Fruit fly (Drosophila melanogaster): ENCODE measurements around the gene tsh.

Gene tsh

DNA sequence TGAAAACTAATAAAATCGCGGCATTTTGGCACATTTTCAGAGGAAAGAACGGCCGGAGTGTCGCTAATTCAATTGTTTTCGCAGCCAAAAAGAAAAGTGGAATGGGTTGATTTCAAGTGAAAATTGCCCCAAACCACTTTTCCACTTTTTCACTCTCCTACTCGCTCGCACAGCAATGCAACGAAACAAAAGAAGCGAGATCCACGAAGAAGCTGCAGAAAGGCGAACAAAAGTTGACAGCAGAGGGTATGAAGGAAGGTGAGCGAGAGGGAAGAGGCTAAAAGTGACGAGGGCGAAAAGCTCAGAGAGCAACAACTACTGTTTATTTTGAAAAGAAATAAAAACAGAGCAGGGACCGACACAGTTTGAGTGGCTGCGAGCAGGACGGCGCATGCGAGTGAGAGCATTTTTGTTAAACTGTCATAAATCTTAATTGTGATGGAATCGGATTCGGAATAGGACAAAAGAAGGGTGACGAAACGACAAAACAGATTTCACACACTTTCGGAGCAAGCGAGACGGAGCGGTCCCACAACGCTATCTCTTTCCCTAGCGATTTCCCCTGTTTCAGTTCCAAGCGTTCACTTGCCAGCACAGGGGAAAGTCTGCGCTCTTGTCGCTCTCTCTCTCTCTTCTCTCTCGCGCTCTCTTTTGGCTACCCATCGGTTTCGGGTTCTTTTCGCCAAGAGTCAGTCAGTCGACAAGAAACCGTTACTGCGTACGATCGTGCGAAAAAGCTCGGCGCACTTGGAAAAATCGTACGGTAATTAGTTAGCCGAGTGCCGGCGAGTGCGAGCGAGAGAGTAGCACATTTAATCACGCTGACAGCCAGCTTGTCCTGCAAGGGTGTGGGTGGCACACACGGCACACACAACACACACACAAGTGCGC lies at the start of gene tsh:
tsh (plus strand) TSS at position 694 of the 891 bp plus-strand sequence.
- TF ChIP-seq noc (tag; optimal IDR thresholded peaks at IDR 0.05), result no peak

DNA sequence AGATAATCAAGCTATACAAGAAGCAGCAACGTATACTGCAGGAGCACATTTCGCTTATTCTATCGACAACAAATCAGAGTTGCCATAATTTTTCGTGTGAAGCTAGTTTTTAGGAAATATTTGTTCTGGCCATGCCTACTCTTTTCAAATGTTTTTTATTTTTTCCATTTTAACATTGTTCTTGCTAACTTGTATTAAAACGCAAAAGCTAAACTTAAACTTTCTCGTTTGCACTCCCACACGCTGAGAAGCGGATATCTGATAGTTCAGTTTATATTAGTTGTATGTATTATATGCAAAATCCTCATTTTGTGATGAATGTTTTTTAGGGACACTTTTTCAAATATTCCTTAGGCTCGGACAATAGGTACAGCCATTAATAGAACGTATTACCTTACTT lies 44.4 kb upstream of the tsh start, which contains the start of gene CG11630:
CG11630 (minus strand) TSS at position 101 of the 400 bp plus-strand sequence.
- TF ChIP-seq noc (tag; optimal IDR thresholded peaks at IDR 0.05), result no peak

- TF ChIP-seq noc (tag; optimal IDR thresholded peaks at IDR 0.05), result no peak
Measured at dm6 chr2L:21784790-21785425, 43.5 kb upstream of the tsh start.

- TF ChIP-seq noc (tag; optimal IDR thresholded peaks at IDR 0.05), result no peak
Measured at dm6 chr2L:21786991-21787390, 41.4 kb upstream of the tsh start.

DNA sequence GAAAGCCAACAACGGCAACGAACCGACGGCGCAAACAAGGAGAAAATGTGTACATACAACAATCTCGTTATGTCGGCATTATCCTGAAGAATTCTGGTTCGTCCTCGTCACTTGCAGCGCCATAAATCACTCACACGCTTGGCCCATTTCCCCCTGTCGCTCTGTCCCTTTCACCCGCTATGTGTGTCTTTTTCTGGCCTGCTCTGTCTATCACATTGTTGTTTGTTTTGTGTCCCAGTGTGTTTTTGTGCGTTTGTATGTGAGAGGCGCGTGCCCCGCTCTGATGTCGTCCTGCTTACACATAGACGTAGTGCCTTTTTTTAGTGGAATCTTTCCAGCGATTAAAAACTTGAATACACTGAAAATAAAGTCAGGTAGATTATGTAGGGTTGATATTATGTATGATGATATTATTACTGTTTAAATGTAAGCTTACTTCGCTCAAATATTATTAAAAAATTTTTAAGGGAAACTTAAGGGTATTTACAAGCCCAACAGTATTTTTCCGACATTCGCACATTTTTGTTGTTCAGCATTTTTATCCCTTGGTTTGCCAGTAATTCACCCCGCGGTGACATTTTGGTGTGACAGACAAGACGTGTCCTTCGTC lies 38.8 kb upstream of the tsh start:
- no peak for TF ChIP-seq noc (tag; optimal IDR thresholded peaks at IDR 0.05)

dm6 chr2L:21791980-21792379 lies 36.4 kb upstream of the tsh start:
- no peak for TF ChIP-seq noc (tag; optimal IDR thresholded peaks at IDR 0.05)

- no peak for TF ChIP-seq noc (tag; optimal IDR thresholded peaks at IDR 0.05)
Measured at dm6 chr2L:21792831-21793230, 35.6 kb upstream of the tsh start.

dm6 chr2L:21794547-21795341 lies 33.6 kb upstream of the tsh start:
- TF ChIP-seq noc (tag; optimal IDR thresholded peaks at IDR 0.05), result peak; percentile 94

dm6 chr2L:21795342-21795874 lies 33.0 kb upstream of the tsh start, which contains the start of gene CG31612:
Gene CG31612, minus strand, starts transcription at chr2L:21795447.
- TF ChIP-seq noc (tag; optimal IDR thresholded peaks at IDR 0.05), result no peak

DNA sequence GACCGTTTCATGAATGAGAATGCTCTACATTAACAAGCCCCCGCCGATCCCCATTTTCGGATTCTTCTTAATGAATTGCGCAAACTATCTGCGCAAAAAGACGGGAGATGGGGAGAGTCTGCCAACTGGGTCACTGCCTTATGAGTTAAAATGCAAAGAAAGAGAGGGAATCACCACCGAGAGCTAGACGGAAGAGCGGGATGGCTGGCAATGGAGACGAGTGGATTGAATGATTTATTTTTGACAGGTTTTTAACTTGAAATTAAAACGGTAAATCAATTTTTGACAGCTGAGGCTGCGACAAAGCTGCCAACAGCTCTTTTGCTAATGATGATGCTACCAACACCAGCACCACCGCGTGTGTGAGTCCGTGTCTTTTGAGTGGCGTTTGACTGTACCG lies 24.3 kb upstream of the tsh start:
- TF ChIP-seq noc (tag; optimal IDR thresholded peaks at IDR 0.05), result no peak

DNA sequence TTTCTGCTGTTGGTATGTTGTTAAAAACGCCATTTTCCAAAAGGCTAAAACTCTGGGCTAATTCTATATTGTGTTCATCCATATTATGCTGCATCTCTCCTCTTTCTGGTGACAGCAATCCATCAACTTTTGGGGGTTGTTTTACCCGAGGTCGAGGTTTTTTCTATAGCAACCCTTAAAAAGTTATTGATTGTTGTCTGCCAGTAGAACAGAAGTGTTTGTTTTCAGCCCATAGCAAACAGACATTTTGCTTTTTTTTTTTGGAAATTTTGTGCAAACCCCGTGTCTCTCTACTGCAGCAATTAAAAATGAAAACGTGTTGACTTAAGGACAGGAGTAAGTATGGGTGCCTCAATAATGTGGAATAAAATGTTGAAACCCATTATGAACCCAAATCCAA lies 22.0 kb upstream of the tsh start:
- no peak for TF ChIP-seq noc (tag; optimal IDR thresholded peaks at IDR 0.05)

DNA sequence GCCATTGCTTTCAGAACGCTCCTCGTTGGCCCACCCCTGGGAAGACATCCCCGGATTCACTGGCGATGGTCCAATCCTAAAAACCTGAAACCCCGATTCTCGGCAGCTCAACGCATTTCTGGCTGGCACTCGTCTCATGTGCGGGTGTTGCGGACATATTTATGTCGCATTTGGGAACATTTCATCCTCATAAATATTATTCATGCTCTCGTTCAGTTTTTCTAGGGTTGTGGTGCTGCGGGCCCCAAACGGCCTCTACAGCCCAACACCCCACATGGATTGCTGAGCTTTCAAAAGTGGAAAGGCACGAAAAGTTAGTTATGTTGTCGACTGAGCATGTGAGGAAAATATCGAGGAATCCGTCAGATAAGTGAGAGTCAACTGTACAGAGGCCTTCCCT lies 21.5 kb upstream of the tsh start:
- TF ChIP-seq noc (tag; optimal IDR thresholded peaks at IDR 0.05), result no peak

- TF ChIP-seq noc (tag; optimal IDR thresholded peaks at IDR 0.05), result no peak
Measured at dm6 chr2L:21810098-21810497, 18.3 kb upstream of the tsh start.

dm6 chr2L:21819386-21819785 lies 9.0 kb upstream of the tsh start:
- no peak for TF ChIP-seq noc (tag; optimal IDR thresholded peaks at IDR 0.05)

DNA sequence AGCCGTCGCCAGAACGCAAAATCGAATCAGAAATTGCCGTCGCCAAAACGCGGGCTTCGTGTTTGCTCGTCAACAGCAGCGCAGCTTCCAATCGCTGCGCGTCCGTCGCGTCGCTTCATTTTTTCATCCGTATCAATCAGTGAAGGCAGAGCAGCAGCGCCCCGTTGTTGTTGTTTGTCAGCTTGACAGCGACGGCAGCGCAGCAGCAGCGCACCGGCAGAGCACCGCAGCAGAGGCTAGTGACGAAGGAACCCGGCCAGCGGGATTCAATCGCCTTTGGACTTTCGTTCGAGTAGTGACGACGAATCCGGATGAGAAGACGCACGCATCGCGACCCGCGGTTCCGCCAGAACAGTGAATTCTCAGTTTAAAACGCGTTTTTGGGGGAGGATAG lies 395 bp downstream of the tsh start:
- TF ChIP-seq noc (tag; optimal IDR thresholded peaks at IDR 0.05), result no peak

- no peak for TF ChIP-seq noc (tag; optimal IDR thresholded peaks at IDR 0.05)
Measured at dm6 chr2L:21830317-21830716, 1.9 kb downstream of the tsh start.
